Fruit fly (Drosophila melanogaster): ENCODE results near the gene Pgant4.

Gene Pgant4

dm6 chr2L:3435086-3435485, 37.3 kb upstream of the Pgant4 start (continued):
- TF ChIP-seq CG9797 (GFP tag; optimal IDR thresholded peaks at IDR 0.05) (no peak), abd-A (tag; optimal IDR thresholded peaks at IDR 0.05) (no peak), her (GFP tag; optimal IDR thresholded peaks at IDR 0.05) (no peak), CG17328 (GFP tag; IDR thresholded peaks at IDR 0.05) (peak; percentile 72), ssp (GFP tag; IDR thresholded peaks at IDR 0.05) (peak; percentile 53; the same call in 1 of the 2 replicates), caup (GFP tag; optimal IDR thresholded peaks at IDR 0.05; ENCODE audit: severe bottlenecking) (no peak), CG10274 (GFP tag; optimal IDR thresholded peaks at IDR 0.05) (no peak), Opbp (GFP tag; IDR thresholded peaks at IDR 0.05; ENCODE audit: partially characterized antibody) (no peak), gfzf (GFP tag; optimal IDR thresholded peaks at IDR 0.05) (no peak), trh (GFP tag; optimal IDR thresholded peaks at IDR 0.05) (no peak), Fer2 (tag; optimal IDR thresholded peaks at IDR 0.05) (no peak), Hey (tag; optimal IDR thresholded peaks at IDR 0.05) (no peak), disco-r (GFP tag; optimal IDR thresholded peaks at IDR 0.05) (no peak), CG7556 (GFP tag; optimal IDR thresholded peaks at IDR 0.05) (peak; percentile 39), Fer3 (tag; optimal IDR thresholded peaks at IDR 0.05) (no peak), Doc3 (GFP tag; IDR thresholded peaks at IDR 0.05; ENCODE audit: partially characterized antibody) (no peak), lola (GFP tag; optimal IDR thresholded peaks at IDR 0.05) (peak in 1 of 3 experiments; percentile 49), otp (GFP tag; IDR thresholded peaks at IDR 0.05) (peak; percentile 71; the same call in 2 of the 3 replicates), CG1529 (GFP tag; optimal IDR thresholded peaks at IDR 0.05) (no peak), jumu (GFP tag; optimal IDR thresholded peaks at IDR 0.05) (peak; percentile 36), Ssrp (tag; optimal IDR thresholded peaks at IDR 0.05) (no peak), ara (GFP tag; IDR thresholded peaks at IDR 0.05) (peak; percentile 58; the same call in 1 of the 2 replicates), CG12744 (GFP tag; optimal IDR thresholded peaks at IDR 0.05) (no peak), cato (GFP tag; optimal IDR thresholded peaks at IDR 0.05; ENCODE audit: borderline replicate concordance) (no peak), Lpt (GFP tag; optimal IDR thresholded peaks at IDR 0.05) (no peak), CG8089 (GFP tag; optimal IDR thresholded peaks at IDR 0.05) (no peak), mirr (GFP tag; optimal IDR thresholded peaks at IDR 0.05) (no peak), Dbx (GFP tag; IDR thresholded peaks at IDR 0.05) (no peak), odd (GFP tag; optimal IDR thresholded peaks at IDR 0.05) (no peak), CG16813 (GFP tag; IDR thresholded peaks at IDR 0.05; ENCODE audit: partially characterized antibody) (no peak), CG30020 (tag; optimal IDR thresholded peaks at IDR 0.05) (no peak)

dm6 chr2L:3436347-3436746, 36.1 kb upstream of the Pgant4 start:
- TF ChIP-seq CG2678 (tag; optimal IDR thresholded peaks at IDR 0.05): peak; percentile 13
- peak; percentile 54 for TF ChIP-seq CG5180 (GFP tag; optimal IDR thresholded peaks at IDR 0.05)
- TF ChIP-seq dmrt99B (tag; optimal IDR thresholded peaks at IDR 0.05): peak; percentile 28
- 0 out of 2 replicates have a peak, but pooled peaks have one; percentile 13 for TF ChIP-seq HLH3B (GFP tag; IDR thresholded peaks at IDR 0.05)
- TF ChIP-seq CG10366 (GFP tag; IDR thresholded peaks at IDR 0.05): no peak; the same call in 1 of the 2 replicates
- TF ChIP-seq CG17359 (tag; optimal IDR thresholded peaks at IDR 0.05): peak; percentile 19
- peak; percentile 13 for TF ChIP-seq CG11504 (tag; optimal IDR thresholded peaks at IDR 0.05)
- peak; percentile 21; the same call in 1 of the 2 replicates for TF ChIP-seq CG14441 (GFP tag; IDR thresholded peaks at IDR 0.05)
- TF ChIP-seq CG10959 (GFP tag; IDR thresholded peaks at IDR 0.05): no peak
- peak; percentile 25 for TF ChIP-seq gem (tag; optimal IDR thresholded peaks at IDR 0.05)
- no peak for TF ChIP-seq peb (GFP tag; IDR thresholded peaks at IDR 0.05)
- peak; percentile 15 for TF ChIP-seq Oli (tag; optimal IDR thresholded peaks at IDR 0.05)
- TF ChIP-seq Drgx (GFP tag; IDR thresholded peaks at IDR 0.05): peak; percentile 17; the same call in 1 of the 2 replicates
- no peak for TF ChIP-seq BEAF-32 (GFP tag; optimal IDR thresholded peaks at IDR 0.05)
- TF ChIP-seq Hr51 (GFP tag; optimal IDR thresholded peaks at IDR 0.05): peak in 1 of 2 experiments; percentile 44
- 0 out of 2 replicates have a peak, but pooled peaks have one; percentile 39 for TF ChIP-seq stc (GFP tag; IDR thresholded peaks at IDR 0.05)
- peak; percentile 23 for TF ChIP-seq CG15269 (tag; optimal IDR thresholded peaks at IDR 0.05)
- 0 out of 2 replicates have a peak, but pooled peaks have one; percentile 15 for TF ChIP-seq esg (GFP tag; conservative IDR thresholded peaks at IDR 0.05)
- TF ChIP-seq mld (GFP tag; IDR thresholded peaks at IDR 0.05; ENCODE audit: partially characterized antibody): no peak
